Worm (Caenorhabditis elegans) whole organism, L4 larva: ENCODE data around the gene mai-1.

Experiments used
- D1046.2 ChIP-seq: fragments of 200-800 bp; sonication (Bioruptor generic); IDR thresholded peaks from 2 replicates; pipeline ENCODE4 v1.3.6; 2022; ENCODE audit warnings: missing genetic modification characterization, missing compliant biosample characterization
- F10B5.3 ChIP-seq: sonication (generic microtip); optimal IDR thresholded peaks from 2 replicates; lab custom pipeline; 2016; ENCODE audit warnings: mild to moderate bottlenecking, missing genetic modification characterization, missing compliant biosample characterization
- F37D6.2 ChIP-seq: sonication (generic microtip); optimal IDR thresholded peaks from 2 replicates; lab custom pipeline; 2016; ENCODE audit warnings: mild to moderate bottlenecking, missing genetic modification characterization, missing compliant biosample characterization
- F44E2.7 ChIP-seq: fragments of 200-800 bp; sonication (Bioruptor generic); IDR thresholded peaks from 2 replicates; pipeline ENCODE4 v2.1.2; 2022; ENCODE audit warnings: missing genetic modification characterization, missing compliant biosample characterization
- R02D3.7 ChIP-seq: fragments of 150-350 bp; sonication (generic microtip); optimal IDR thresholded peaks from 3 replicates; lab custom pipeline; 2014; ENCODE audit warnings: missing biosample characterization, missing genetic modification characterization
- T20F7.1 ChIP-seq: fragments of 200-800 bp; sonication (Bioruptor generic); optimal IDR thresholded peaks from 2 replicates; lab custom pipeline; 2018; ENCODE audit warnings: mild to moderate bottlenecking, missing genetic modification characterization, missing compliant biosample characterization
- T26A8.4 ChIP-seq: fragments of 200-800 bp; sonication (Bioruptor generic); IDR thresholded peaks from 2 replicates; pipeline ENCODE4 v1.3.6; 2022; ENCODE audit warnings: missing genetic modification characterization, missing compliant biosample characterization
- Y105C5A.15 ChIP-seq: fragments of 200-800 bp; sonication (Bioruptor generic); IDR thresholded peaks from 2 replicates; pipeline ENCODE4 v1.3.6; 2022; ENCODE audit warnings: missing genetic modification characterization, missing compliant biosample characterization
- Y75B8A.6 ChIP-seq: fragments of 200-800 bp; sonication (Bioruptor generic); IDR thresholded peaks from 2 replicates; pipeline ENCODE4 v1.3.6; 2022; ENCODE audit warnings: missing genetic modification reagents, missing genetic modification characterization, missing compliant biosample characterization
- aha-1 ChIP-seq: fragments of 150-350 bp; peaks from one replicate; lab custom pipeline; 2014; ENCODE audit warnings: missing biosample characterization, missing genetic modification characterization
- ama-1 ChIP-seq: fragments of 150-350 bp; optimal IDR thresholded peaks from 2 replicates; lab custom pipeline; 2014; ENCODE audit warnings: inconsistent platforms, mixed read lengths
- arid-1 ChIP-seq: fragments of 200-800 bp; sonication (Bioruptor generic); conservative IDR thresholded peaks from 2 replicates; pipeline ENCODE4 v1.3.6; 2022; ENCODE audit warnings: missing genetic modification reagents, missing genetic modification characterization, missing compliant biosample characterization
- attf-4 ChIP-seq: sonication (generic microtip); optimal IDR thresholded peaks from 3 replicates; lab custom pipeline; 2017; ENCODE audit warnings: missing biosample characterization, missing genetic modification characterization
- ceh-20 ChIP-seq: fragments of 200-800 bp; sonication (Bioruptor generic); IDR thresholded peaks from 2 replicates; pipeline ENCODE4 v1.3.6; 2022; ENCODE audit warnings: missing genetic modification reagents, missing genetic modification characterization, missing compliant biosample characterization
- ces-1 ChIP-seq: fragments of 150-350 bp; sonication (generic microtip); optimal IDR thresholded peaks from 4 replicates; lab custom pipeline; 2014; ENCODE audit warnings: missing biosample characterization, missing genetic modification reagents, missing genetic modification characterization
- daf-16 ChIP-seq, 3 experiments: sonication (generic microtip); optimal IDR thresholded peaks; 2 replicates each; lab custom pipeline; 2016 to 2017; ENCODE audit warnings: missing genetic modification characterization in 3 of 3, missing genetic modification reagents in 3 of 3, mild to moderate bottlenecking in 2 of 3, missing compliant biosample characterization in 2 of 3, missing biosample characterization in 1 of 3, moderate library complexity in 1 of 3
- daf-8 ChIP-seq: fragments of 200-800 bp; sonication (Bioruptor generic); IDR thresholded peaks from 2 replicates; pipeline ENCODE4 v1.3.6; 2022; ENCODE audit warnings: missing genetic modification characterization, missing compliant biosample characterization
- dmd-6 ChIP-seq: fragments of 200-800 bp; sonication (Bioruptor generic); IDR thresholded peaks from 2 replicates; pipeline ENCODE4 v1.3.6; 2022; ENCODE audit warnings: missing genetic modification reagents, missing genetic modification characterization, missing compliant biosample characterization
- dpl-1 ChIP-seq: fragments of 150-350 bp; optimal IDR thresholded peaks from 2 replicates; lab custom pipeline; 2014; ENCODE audit warnings: missing biosample characterization, missing genetic modification reagents, missing genetic modification characterization
- duxl-1 ChIP-seq: sonication (generic microtip); optimal IDR thresholded peaks from 2 replicates; lab custom pipeline; 2016; ENCODE audit warnings: mild to moderate bottlenecking, missing genetic modification characterization, moderate library complexity, missing compliant biosample characterization; ENCODE audit not compliant: poor library complexity
- dve-1 ChIP-seq: sonication (generic microtip); optimal IDR thresholded peaks from 2 replicates; lab custom pipeline; 2017; ENCODE audit warnings: antibody characterized with exemption, mild to moderate bottlenecking, missing genetic modification characterization, missing compliant biosample characterization; ENCODE audit not compliant: insufficient read depth
- egl-43 ChIP-seq: fragments of 200-800 bp; sonication (Bioruptor generic); IDR thresholded peaks from 2 replicates; pipeline ENCODE4 v1.3.6; 2022; ENCODE audit warnings: missing genetic modification reagents, missing genetic modification characterization, missing compliant biosample characterization
- fos-1 ChIP-seq: fragments of 150-350 bp; optimal IDR thresholded peaks from 2 replicates; lab custom pipeline; 2014; ENCODE audit warnings: missing biosample characterization, missing genetic modification characterization
- hlh-11 ChIP-seq: fragments of 200-800 bp; sonication (Bioruptor generic); optimal IDR thresholded peaks from 2 replicates; lab custom pipeline; 2018; ENCODE audit warnings: mild to moderate bottlenecking, missing genetic modification characterization, missing compliant biosample characterization
- hlh-30 ChIP-seq: sonication (generic microtip); optimal IDR thresholded peaks from 2 replicates; lab custom pipeline; 2017; ENCODE audit warnings: antibody characterized with exemption, mild to moderate bottlenecking, missing genetic modification characterization, missing compliant biosample characterization; ENCODE audit not compliant: insufficient read depth
- lin-13 ChIP-seq: fragments of 150-350 bp; optimal IDR thresholded peaks from 2 replicates; lab custom pipeline; 2014; ENCODE audit warnings: missing biosample characterization, missing genetic modification reagents, missing genetic modification characterization
- lin-38 ChIP-seq: fragments of 200-800 bp; sonication (Bioruptor generic); IDR thresholded peaks from 2 replicates; pipeline ENCODE4 v1.3.6; 2022; ENCODE audit warnings: missing genetic modification reagents, missing genetic modification characterization, missing compliant biosample characterization
- lin-39 ChIP-seq: fragments of 150-350 bp; optimal IDR thresholded peaks from 2 replicates; lab custom pipeline; 2014; ENCODE audit warnings: missing biosample characterization, missing genetic modification reagents, missing genetic modification characterization
- lsy-2 ChIP-seq, 2 experiments: fragments of 150-350 bp in 1 of 2; sonication (generic microtip) in 1 of 2; optimal IDR thresholded peaks; 2 replicates each; lab custom pipeline; 2014 to 2017; ENCODE audit warnings: missing biosample characterization in 2 of 2, missing genetic modification characterization in 2 of 2
- madf-5 ChIP-seq, 2 experiments: fragments of 200-800 bp; sonication (Bioruptor generic); IDR thresholded peaks; 2 replicates each; pipeline ENCODE4 v1.3.6; 2022; ENCODE audit warnings: missing compliant biosample characterization in 2 of 2, missing genetic modification characterization in 2 of 2
- mdl-1 ChIP-seq, 2 experiments: fragments of 150-350 bp in 1 of 2; sonication (generic microtip) in 1 of 2; optimal IDR thresholded peaks; 2 replicates each; lab custom pipeline; 2014 to 2017; ENCODE audit warnings: missing biosample characterization in 2 of 2, missing genetic modification characterization in 2 of 2
- mep-1 ChIP-seq: fragments of 150-350 bp; sonication (generic microtip); optimal IDR thresholded peaks from 3 replicates; lab custom pipeline; 2014; ENCODE audit warnings: missing biosample characterization, missing genetic modification characterization
- nhr-10 ChIP-seq: fragments of 150-350 bp; optimal IDR thresholded peaks from 2 replicates; lab custom pipeline; 2014; ENCODE audit warnings: missing biosample characterization, missing genetic modification characterization
- nhr-25 ChIP-seq: sonication (generic microtip); optimal IDR thresholded peaks from 2 replicates; lab custom pipeline; 2017; ENCODE audit warnings: missing genetic modification characterization, mild to moderate bottlenecking, missing compliant biosample characterization, antibody characterized with exemption, moderate library complexity, borderline replicate concordance; ENCODE audit not compliant: insufficient read depth
- nhr-28 ChIP-seq: fragments of 150-350 bp; optimal IDR thresholded peaks from 2 replicates; lab custom pipeline; 2014; ENCODE audit warnings: missing biosample characterization, missing genetic modification characterization
- nhr-6 ChIP-seq: fragments of 150-350 bp; optimal IDR thresholded peaks from 2 replicates; lab custom pipeline; 2014; ENCODE audit warnings: missing biosample characterization, missing genetic modification characterization
- nhr-77 ChIP-seq: fragments of 150-350 bp; optimal IDR thresholded peaks from 2 replicates; lab custom pipeline; 2014; ENCODE audit warnings: missing biosample characterization, missing genetic modification characterization
- pha-4 ChIP-seq, 2 experiments: fragments of 150-350 bp in 1 of 2; fragments of 200-800 bp in 1 of 2; sonication (Bioruptor generic) in 1 of 2; IDR thresholded peaks in 1 of 2; optimal IDR thresholded peaks in 1 of 2; 2 replicates each; pipeline versions ENCODE4 v1.3.6 to Lab custom; 2014 to 2022; ENCODE audit warnings: missing genetic modification characterization in 2 of 2, missing genetic modification reagents in 2 of 2, missing biosample characterization in 1 of 2, missing compliant biosample characterization in 1 of 2
- php-3 ChIP-seq: fragments of 200-800 bp; sonication (Bioruptor generic); IDR thresholded peaks from 2 replicates; pipeline ENCODE4 v1.3.6; 2022; ENCODE audit warnings: missing genetic modification reagents, missing genetic modification characterization, missing compliant biosample characterization
- pqm-1 ChIP-seq: sonication (generic microtip); optimal IDR thresholded peaks from 2 replicates; lab custom pipeline; 2017; ENCODE audit warnings: missing biosample characterization, missing genetic modification characterization
- saeg-2 ChIP-seq: fragments of 200-800 bp; sonication (Bioruptor generic); IDR thresholded peaks from 2 replicates; pipeline ENCODE4 v1.3.6; 2022; ENCODE audit warnings: missing genetic modification reagents, missing genetic modification characterization, missing compliant biosample characterization
- set-16 ChIP-seq: fragments of 200-800 bp; sonication (Bioruptor generic); IDR thresholded peaks from 2 replicates; pipeline ENCODE4 v1.3.6; 2022; ENCODE audit warnings: missing genetic modification reagents, missing genetic modification characterization, missing compliant biosample characterization
- snpc-4 ChIP-seq: fragments of 150-350 bp; optimal IDR thresholded peaks from 2 replicates; lab custom pipeline; 2014; ENCODE audit warnings: missing biosample characterization, missing genetic modification characterization
- unc-39 ChIP-seq: sonication (generic microtip); optimal IDR thresholded peaks from 2 replicates; lab custom pipeline; 2017; ENCODE audit warnings: missing biosample characterization, missing genetic modification characterization
- unc-62 ChIP-seq, 3 experiments: fragments of 150-350 bp in 1 of 3; sonication (generic microtip); optimal IDR thresholded peaks in 2 of 3; peaks in 1 of 3; 1 replicate in 1 of 3; 2 replicates in 2 of 3; lab custom pipeline; 2014 to 2017; ENCODE audit warnings: missing biosample characterization in 3 of 3, missing genetic modification characterization in 3 of 3, missing genetic modification reagents in 3 of 3, missing genotype in 1 of 3
- zip-11 ChIP-seq: fragments of 200-800 bp; sonication (Bioruptor generic); IDR thresholded peaks from 2 replicates; pipeline ENCODE4 v1.3.6; 2022; ENCODE audit warnings: missing genetic modification characterization, missing compliant biosample characterization
- ztf-7 ChIP-seq: fragments of 150-350 bp; optimal IDR thresholded peaks from 2 replicates; lab custom pipeline; 2014; ENCODE audit warnings: missing biosample characterization, missing genetic modification characterization

Gene mai-1

ce11 chrX:3102817-3103216 lies 13.6 kb downstream of the mai-1 start (continued):
- peak in 1 of 2 experiments; percentile 24 for TF ChIP-seq lsy-2 (tag; optimal IDR thresholded peaks at IDR 0.05; lab: Kevin White, UChicago)
- TF ChIP-seq mdl-1 (tag; optimal IDR thresholded peaks at IDR 0.05; lab: Kevin White, UChicago), result no peak
- no peak for TF ChIP-seq fos-1 (tag; lab: Kevin White, UChicago)
- TF ChIP-seq lin-13 (GFP tag; lab: Kevin White, UChicago), result no peak
- TF ChIP-seq saeg-2 (GFP tag; lab: Robert Waterston, UW), result no peak
- peak; percentile 50; the same call in 1 of the 2 replicates for TF ChIP-seq set-16
- no peak for TF ChIP-seq duxl-1 (tag; lab: Kevin White, UChicago)
- no peak for TF ChIP-seq unc-39 (tag; lab: Kevin White, UChicago)
- TF ChIP-seq aha-1 (tag; lab: Kevin White, UChicago), result peak; percentile 94
- no peak for TF ChIP-seq daf-8 (GFP tag; lab: Robert Waterston, UW)
- TF ChIP-seq egl-43 (GFP tag; lab: Robert Waterston, UW), result peak; percentile 58; the same call in 1 of the 2 replicates
- TF ChIP-seq nhr-6 (tag; lab: Kevin White, UChicago), result peak; percentile 35
- TF ChIP-seq nhr-10 (tag; lab: Kevin White, UChicago), result no peak
- no peak for TF ChIP-seq Y105C5A.15 (GFP tag; lab: Robert Waterston, UW)
- TF ChIP-seq madf-5 (GFP tag; IDR thresholded peaks at IDR 0.05; lab: Robert Waterston, UW), result no peak
- TF ChIP-seq pha-4 (GFP tag; IDR thresholded peaks at IDR 0.05; lab: Robert Waterston, UW), result no peak
- TF ChIP-seq pha-4 (tag; optimal IDR thresholded peaks at IDR 0.05; lab: Kevin White, UChicago), result no peak
- TF ChIP-seq lin-39 (tag; lab: Kevin White, UChicago), result no peak
- peak; percentile 7 for TF ChIP-seq hlh-30
- no peak for TF ChIP-seq zip-11 (GFP tag; lab: Robert Waterston, UW)
- TF ChIP-seq R02D3.7 (tag; lab: Kevin White, UChicago), result no peak
- TF ChIP-seq hlh-11 (tag; lab: Kevin White, UChicago), result peak; percentile 32
- no peak for TF ChIP-seq F10B5.3 (tag; lab: Kevin White, UChicago)
- peak; percentile 24; the same call in 1 of the 2 replicates for TF ChIP-seq T26A8.4 (GFP tag; lab: Robert Waterston, UW)
- no peak for TF ChIP-seq F44E2.7 (GFP tag; lab: Robert Waterston, UW)
- no peak for TF ChIP-seq attf-4 (tag; lab: Kevin White, UChicago)

ce11 chrX:3102165-3102564 lies 14.2 kb downstream of the mai-1 start, which contains the start of gene ztf-13:
TSS of gene ztf-13 (minus strand) at chrX:3102175.
- no peak for TF ChIP-seq F37D6.2 (tag; lab: Kevin White, UChicago)
- no peak for TF ChIP-seq ama-1 (lab: Kevin White, UChicago)
- peak; percentile 50 for TF ChIP-seq dmd-6
- TF ChIP-seq daf-16 (GFP tag; optimal IDR thresholded peaks at IDR 0.05; lab: Kevin White, UChicago), result no peak
- peak; percentile 99 for TF ChIP-seq daf-16 (tag; optimal IDR thresholded peaks at IDR 0.05; lab: Kevin White, UChicago)
- no peak for TF ChIP-seq ces-1 (GFP tag; lab: Kevin White, UChicago)
- TF ChIP-seq ztf-7, result peak; percentile 14
- peak in 1 of 2 experiments; percentile 62 for TF ChIP-seq mdl-1 (tag; optimal IDR thresholded peaks at IDR 0.05; lab: Kevin White, UChicago)
- no peak for TF ChIP-seq snpc-4 (tag; lab: Kevin White, UChicago)
- peak in 1 of 2 experiments; percentile 79 for TF ChIP-seq unc-62 (GFP tag; optimal IDR thresholded peaks at IDR 0.05 in 1 of 2; lab: Kevin White, UChicago)
- TF ChIP-seq unc-62 (tag; optimal IDR thresholded peaks at IDR 0.05; lab: Kevin White, UChicago), result no peak
- TF ChIP-seq dve-1 (tag; lab: Kevin White, UChicago), result peak; percentile 86
- TF ChIP-seq php-3 (GFP tag; lab: Robert Waterston, UW), result peak; percentile 89
- peak; percentile 90 for TF ChIP-seq nhr-77 (tag; lab: Kevin White, UChicago)
- peak; percentile 42 for TF ChIP-seq T20F7.1 (GFP tag; lab: Kevin White, UChicago)
- TF ChIP-seq ceh-20, result peak; percentile 47; the same call in 1 of the 2 replicates
- TF ChIP-seq nhr-28 (tag; lab: Kevin White, UChicago), result peak; percentile 67
- no peak for TF ChIP-seq arid-1 (GFP tag; lab: Robert Waterston, UW)
- TF ChIP-seq hlh-30, result peak; percentile 89
- peak in 1 of 2 experiments; percentile 12 for TF ChIP-seq lsy-2 (tag; optimal IDR thresholded peaks at IDR 0.05; lab: Kevin White, UChicago)
- TF ChIP-seq nhr-25, result no peak
- TF ChIP-seq lin-38 (GFP tag; lab: Robert Waterston, UW), result 0 out of 2 replicates have a peak, but pooled peaks have one; percentile 12
- TF ChIP-seq hlh-11 (tag; lab: Kevin White, UChicago), result peak; percentile 61
- no peak for TF ChIP-seq dpl-1 (GFP tag; lab: Kevin White, UChicago)
- TF ChIP-seq Y75B8A.6 (GFP tag; lab: Robert Waterston, UW), result no peak
- TF ChIP-seq D1046.2, result no peak
- TF ChIP-seq mep-1 (tag; lab: Kevin White, UChicago), result peak; percentile 69
- TF ChIP-seq aha-1 (tag; lab: Kevin White, UChicago), result peak; percentile 67
- peak; percentile 75 for TF ChIP-seq nhr-6 (tag; lab: Kevin White, UChicago)
- peak; percentile 39 for TF ChIP-seq pqm-1 (tag; lab: Kevin White, UChicago)
